Worm (Caenorhabditis elegans) whole organism, L1 larva: ENCODE data around the gene B0001.7.

Source experiments
- C34B4.2 ChIP-seq: sonication (generic microtip); optimal IDR thresholded peaks from 2 replicates; lab custom pipeline; 2017; ENCODE audit warnings: mild to moderate bottlenecking, missing genetic modification characterization, missing compliant biosample characterization
- Y116A8C.19 ChIP-seq: sonication (generic microtip); optimal IDR thresholded peaks from 2 replicates; lab custom pipeline; 2016; ENCODE audit warnings: missing compliant biosample characterization, missing genetic modification characterization, borderline replicate concordance
- aha-1 ChIP-seq: fragments of 150-350 bp; optimal IDR thresholded peaks from 2 replicates; lab custom pipeline; 2014; ENCODE audit warnings: missing biosample characterization, missing genetic modification characterization
- alr-1 ChIP-seq: fragments of 200-800 bp; sonication (Bioruptor generic); optimal IDR thresholded peaks from 2 replicates; lab custom pipeline; 2018; ENCODE audit warnings: borderline replicate concordance, mild to moderate bottlenecking, missing genetic modification characterization, missing compliant biosample characterization
- blmp-1 ChIP-seq: fragments of 150-350 bp; optimal IDR thresholded peaks from 2 replicates; lab custom pipeline; 2014; ENCODE audit warnings: missing biosample characterization, missing genetic modification characterization
- ceh-63 ChIP-seq: fragments of 200-800 bp; sonication (Bioruptor generic); optimal IDR thresholded peaks from 2 replicates; lab custom pipeline; 2018; ENCODE audit warnings: mild to moderate bottlenecking, missing genetic modification characterization, missing compliant biosample characterization
- ceh-8 ChIP-seq: fragments of 200-800 bp; sonication (Bioruptor generic); optimal IDR thresholded peaks from 2 replicates; lab custom pipeline; 2018; ENCODE audit warnings: mild to moderate bottlenecking, missing genetic modification characterization, moderate library complexity, missing compliant biosample characterization
- ceh-82 ChIP-seq, 3 experiments: fragments of 150-350 bp in 1 of 3; sonication (generic microtip) in 2 of 3; optimal IDR thresholded peaks; 2 replicates each; lab custom pipeline; 2014 to 2017; ENCODE audit warnings: missing biosample characterization in 3 of 3, missing genetic modification characterization in 3 of 3
- ceh-90 ChIP-seq: sonication (generic microtip); optimal IDR thresholded peaks from 2 replicates; lab custom pipeline; 2016; ENCODE audit warnings: missing genetic modification characterization, missing compliant biosample characterization
- dpl-1 ChIP-seq, 3 experiments: fragments of 150-350 bp in 2 of 3; sonication (generic microtip) in 1 of 3; optimal IDR thresholded peaks; 2 replicates each; lab custom pipeline; 2014 to 2017; ENCODE audit warnings: missing biosample characterization in 3 of 3, missing genetic modification characterization in 3 of 3, missing genetic modification reagents in 3 of 3
- dsc-1 ChIP-seq: sonication (generic microtip); optimal IDR thresholded peaks from 2 replicates; lab custom pipeline; 2016; ENCODE audit warnings: mild to moderate bottlenecking, missing genetic modification characterization, missing compliant biosample characterization
- efl-1 ChIP-seq, 4 experiments: fragments of 150-350 bp; optimal IDR thresholded peaks in 3 of 4; peaks in 1 of 4; 1 replicate in 1 of 4; 2 replicates in 3 of 4; lab custom pipeline; 2014; ENCODE audit warnings: missing biosample characterization in 2 of 4, missing genetic modification characterization in 2 of 4, missing genetic modification reagents in 2 of 4
- egl-27 ChIP-seq, 2 experiments: fragments of 150-350 bp in 1 of 2; sonication (generic microtip); optimal IDR thresholded peaks; 3 replicates each; lab custom pipeline; 2017 to 2018; ENCODE audit warnings: missing biosample characterization in 2 of 2, missing genetic modification characterization in 2 of 2, missing genetic modification reagents in 2 of 2
- elt-2 ChIP-seq: sonication (generic microtip); optimal IDR thresholded peaks from 2 replicates; lab custom pipeline; 2016; ENCODE audit warnings: missing genetic modification characterization, mild to moderate bottlenecking, inconsistent platforms, missing compliant biosample characterization, missing genetic modification reagents
- elt-3 ChIP-seq, 6 experiments: fragments of 150-350 bp in 1 of 6; sonication (generic microtip); optimal IDR thresholded peaks; 2 replicates each; lab custom pipeline; 2017 to 2018; ENCODE audit warnings: missing biosample characterization in 6 of 6, missing genetic modification characterization in 6 of 6, inconsistent platforms in 1 of 6
- fkh-10 ChIP-seq: sonication (generic microtip); optimal IDR thresholded peaks from 2 replicates; lab custom pipeline; 2017; ENCODE audit warnings: missing biosample characterization, missing genetic modification reagents, missing genetic modification characterization
- fkh-4 ChIP-seq: sonication (generic microtip); optimal IDR thresholded peaks from 2 replicates; lab custom pipeline; 2016; ENCODE audit warnings: missing compliant biosample characterization, missing genetic modification characterization, borderline replicate concordance
- hlh-17 ChIP-seq: fragments of 200-800 bp; sonication (Bioruptor generic); optimal IDR thresholded peaks from 2 replicates; lab custom pipeline; 2018; ENCODE audit warnings: missing genetic modification characterization, mild to moderate bottlenecking, missing compliant biosample characterization, moderate library complexity, borderline replicate concordance
- hpl-2 ChIP-seq: fragments of 150-350 bp; optimal IDR thresholded peaks from 2 replicates; lab custom pipeline; 2014; ENCODE audit warnings: missing biosample characterization, missing genetic modification reagents, missing genetic modification characterization
- jun-1 ChIP-seq: fragments of 150-350 bp; optimal IDR thresholded peaks from 2 replicates; lab custom pipeline; 2014; ENCODE audit warnings: missing biosample characterization, missing genetic modification reagents, missing genetic modification characterization
- lin-13 ChIP-seq: fragments of 150-350 bp; optimal IDR thresholded peaks from 2 replicates; lab custom pipeline; 2014; ENCODE audit warnings: missing biosample characterization, missing genetic modification reagents, missing genetic modification characterization
- lin-35 ChIP-seq, 2 experiments: fragments of 150-350 bp; optimal IDR thresholded peaks; 2 replicates each; lab custom pipeline; 2014; ENCODE audit warnings: missing biosample characterization in 2 of 2, missing genetic modification characterization in 2 of 2, missing genetic modification reagents in 2 of 2
- lsy-2 ChIP-seq, 2 experiments: fragments of 150-350 bp; optimal IDR thresholded peaks; 2 replicates each; lab custom pipeline; 2014; ENCODE audit warnings: missing biosample characterization in 2 of 2, missing genetic modification characterization in 2 of 2
- mep-1 ChIP-seq: fragments of 150-350 bp; optimal IDR thresholded peaks from 2 replicates; lab custom pipeline; 2014; ENCODE audit warnings: missing biosample characterization, missing genetic modification characterization
- nhr-12 ChIP-seq: sonication (generic microtip); optimal IDR thresholded peaks from 2 replicates; lab custom pipeline; 2017; ENCODE audit warnings: missing biosample characterization, missing genetic modification characterization
- nhr-19 ChIP-seq: fragments of 200-800 bp; sonication (Bioruptor generic); conservative IDR thresholded peaks from 2 replicates; pipeline ENCODE4 v1.3.6; 2022; ENCODE audit warnings: missing genetic modification characterization, missing compliant biosample characterization
- nhr-20 ChIP-seq: sonication (generic microtip); optimal IDR thresholded peaks from 2 replicates; lab custom pipeline; 2016; ENCODE audit warnings: mild to moderate bottlenecking, missing genetic modification characterization, missing compliant biosample characterization
- nhr-237 ChIP-seq: fragments of 150-350 bp; optimal IDR thresholded peaks from 2 replicates; lab custom pipeline; 2014; ENCODE audit warnings: missing biosample characterization, missing genetic modification characterization
- nhr-28 ChIP-seq: fragments of 150-350 bp; optimal IDR thresholded peaks from 2 replicates; lab custom pipeline; 2014; ENCODE audit warnings: missing biosample characterization, missing genetic modification characterization
- nhr-47 ChIP-seq: sonication (generic microtip); optimal IDR thresholded peaks from 2 replicates; lab custom pipeline; 2016; ENCODE audit warnings: mild to moderate bottlenecking, missing genetic modification characterization, moderate library complexity, missing compliant biosample characterization
- nhr-85 ChIP-seq: sonication (generic microtip); peaks from one replicate; lab custom pipeline; 2016; ENCODE audit warnings: missing genetic modification characterization, inconsistent platforms, missing compliant biosample characterization
- pag-3 ChIP-seq: sonication (generic microtip); optimal IDR thresholded peaks from 2 replicates; lab custom pipeline; 2017; ENCODE audit warnings: missing genetic modification characterization, mild to moderate bottlenecking, missing compliant biosample characterization, antibody characterized with exemption, borderline replicate concordance; ENCODE audit not compliant: insufficient read depth
- pqm-1 ChIP-seq: sonication (generic microtip); optimal IDR thresholded peaks from 3 replicates; lab custom pipeline; 2017; ENCODE audit warnings: missing biosample characterization, missing genetic modification characterization
- sox-4 ChIP-seq: sonication (generic microtip); optimal IDR thresholded peaks from 2 replicates; lab custom pipeline; 2016; ENCODE audit warnings: missing genetic modification characterization, missing compliant biosample characterization
- swsn-7 ChIP-seq: sonication (generic microtip); optimal IDR thresholded peaks from 2 replicates; lab custom pipeline; 2016; ENCODE audit warnings: missing genetic modification characterization, missing compliant biosample characterization
- tbx-2 ChIP-seq: sonication (generic microtip); optimal IDR thresholded peaks from 2 replicates; lab custom pipeline; 2016; ENCODE audit warnings: missing genetic modification characterization, missing compliant biosample characterization
- unc-130 ChIP-seq: fragments of 150-350 bp; optimal IDR thresholded peaks from 2 replicates; lab custom pipeline; 2017; ENCODE audit warnings: missing biosample characterization, missing genetic modification characterization, inconsistent platforms
- unc-30 ChIP-seq: sonication (generic microtip); optimal IDR thresholded peaks from 2 replicates; lab custom pipeline; 2017; ENCODE audit warnings: missing biosample characterization, missing genetic modification characterization
- unc-98 ChIP-seq: fragments of 200-800 bp; sonication (Bioruptor generic); IDR thresholded peaks from 2 replicates; pipeline ENCODE4 v1.3.6; 2022; ENCODE audit warnings: missing genetic modification characterization, missing compliant biosample characterization
- xbp-1 ChIP-seq: sonication (generic microtip); optimal IDR thresholded peaks from 2 replicates; lab custom pipeline; 2016; ENCODE audit warnings: missing genetic modification characterization, missing compliant biosample characterization
- ztf-4 ChIP-seq: fragments of 150-350 bp; optimal IDR thresholded peaks from 2 replicates; lab custom pipeline; 2014; ENCODE audit warnings: missing biosample characterization, missing genetic modification characterization

B0001.7 gene

DNA sequence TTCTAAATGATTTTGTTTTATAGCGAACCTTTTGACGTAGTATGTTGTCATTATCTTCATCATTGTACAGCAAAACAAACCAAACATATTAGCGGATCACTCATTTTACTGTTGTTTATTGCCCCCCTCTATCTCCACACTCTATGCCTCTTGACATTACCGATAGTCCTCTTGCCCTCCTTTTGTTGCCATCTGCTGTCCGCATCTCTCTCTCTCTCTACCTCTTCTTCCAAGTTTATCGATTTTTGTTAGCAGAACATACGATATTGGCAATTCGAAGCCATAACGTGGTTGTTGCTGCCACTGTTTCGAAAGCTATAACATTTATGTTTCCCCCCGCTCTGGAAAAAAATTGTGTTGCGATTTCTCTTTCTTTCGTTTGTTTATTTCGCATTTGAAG lies 3.9 kb upstream of the B0001.7 start:
- TF ChIP-seq ztf-4 (tag; lab: Kevin White, UChicago), result no peak
- TF ChIP-seq nhr-20 (tag; lab: Kevin White, UChicago), result no peak
- TF ChIP-seq alr-1 (tag; lab: Kevin White, UChicago), result no peak
- TF ChIP-seq tbx-2 (tag; lab: Kevin White, UChicago), result no peak
- no peak for TF ChIP-seq unc-130
- peak; percentile 40 for TF ChIP-seq nhr-85 (tag; lab: Kevin White, UChicago)
- no peak for TF ChIP-seq ceh-90 (tag; lab: Kevin White, UChicago)
- no peak for TF ChIP-seq C34B4.2 (tag; lab: Kevin White, UChicago)
- peak; percentile 9 for TF ChIP-seq mep-1 (tag; lab: Kevin White, UChicago)
- no peak for TF ChIP-seq lin-13 (GFP tag; lab: Kevin White, UChicago)
- no peak for TF ChIP-seq hpl-2 (GFP tag; lab: Kevin White, UChicago)
- TF ChIP-seq xbp-1 (tag; lab: Kevin White, UChicago), result no peak
- TF ChIP-seq swsn-7, result no peak
- no peak for TF ChIP-seq unc-30
- TF ChIP-seq nhr-12 (tag; lab: Kevin White, UChicago), result no peak
- no peak for TF ChIP-seq blmp-1 (tag; lab: Kevin White, UChicago)
- TF ChIP-seq ceh-63 (GFP tag; lab: Kevin White, UChicago), result no peak
- TF ChIP-seq lin-35 (GFP tag; optimal IDR thresholded peaks at IDR 0.05; lab: Kevin White, UChicago), result peak in 1 of 2 experiments; percentile 2
- no peak for TF ChIP-seq ceh-82 (tag; optimal IDR thresholded peaks at IDR 0.05; lab: Kevin White, UChicago)
- no peak for TF ChIP-seq hlh-17
- TF ChIP-seq aha-1 (tag; lab: Kevin White, UChicago), result no peak
- TF ChIP-seq pqm-1 (tag; lab: Kevin White, UChicago), result no peak
- no peak for TF ChIP-seq nhr-28 (tag; lab: Kevin White, UChicago)
- no peak for TF ChIP-seq nhr-47 (tag; lab: Kevin White, UChicago)
- no peak for TF ChIP-seq Y116A8C.19
- TF ChIP-seq dsc-1 (tag; lab: Kevin White, UChicago), result no peak
- TF ChIP-seq egl-27 (tag; optimal IDR thresholded peaks at IDR 0.05; lab: Kevin White, UChicago), result no peak
- no peak for TF ChIP-seq fkh-4
- TF ChIP-seq elt-3 (tag; optimal IDR thresholded peaks at IDR 0.05; lab: Kevin White, UChicago), result peak in 1 of 6 experiments; percentile 7
- TF ChIP-seq sox-4 (tag; lab: Kevin White, UChicago), result no peak
- no peak for TF ChIP-seq fkh-10 (GFP tag; lab: Kevin White, UChicago)
- no peak for TF ChIP-seq nhr-19
- no peak for TF ChIP-seq unc-98 (GFP tag; lab: Robert Waterston, UW)

- TF ChIP-seq nhr-237 (tag; lab: Kevin White, UChicago) (no peak), pag-3 (tag; lab: Kevin White, UChicago) (no peak), ceh-63 (GFP tag; lab: Kevin White, UChicago) (no peak), Y116A8C.19 (no peak), jun-1 (tag; lab: Kevin White, UChicago) (no peak), ceh-82 (tag; optimal IDR thresholded peaks at IDR 0.05; lab: Kevin White, UChicago) (no peak), blmp-1 (tag; lab: Kevin White, UChicago) (peak; percentile 2), mep-1 (tag; lab: Kevin White, UChicago) (peak; percentile 30), dpl-1 (GFP tag; optimal IDR thresholded peaks at IDR 0.05; lab: Kevin White, UChicago) (peak in 2 of 3 experiments; percentile 44 to 71), efl-1 (optimal IDR thresholded peaks at IDR 0.05; lab: Kevin White, UChicago) (peak in 1 of 2 experiments; percentile 56), efl-1 (GFP tag; optimal IDR thresholded peaks at IDR 0.05 in 1 of 2; lab: Kevin White, UChicago) (peak; percentile 44 to 89), elt-2 (tag; lab: Kevin White, UChicago) (no peak), ceh-8 (no peak), lin-35 (GFP tag; optimal IDR thresholded peaks at IDR 0.05; lab: Kevin White, UChicago) (peak in 1 of 2 experiments; percentile 78), lsy-2 (tag; optimal IDR thresholded peaks at IDR 0.05; lab: Kevin White, UChicago) (peak in 1 of 2 experiments; percentile 15)
These were observed 2.7 kb upstream of the B0001.7 start, which contains the start of gene eri-12 for ce11 chrIV:12156642-12157233. TSS of gene eri-12 (plus strand) at chrIV:12156838.
